Fruit fly (Drosophila melanogaster) whole organism, embryonic: ENCODE measurements around the gene CG12581.
A peak's percentile ranks its signal among the peaks of the same experiment; 100 is the strongest.

Experiments used
- ATbp ChIP-seq: fragments of 200-800 bp; sonication (Bioruptor generic); optimal IDR thresholded peaks from 2 replicates; lab custom pipeline; 2017; ENCODE audit warnings: missing biosample characterization, mild to moderate bottlenecking, missing genetic modification characterization, missing genetic modification reagents
- Asciz ChIP-seq: fragments of 200-800 bp; sonication (Bioruptor generic); optimal IDR thresholded peaks from 2 replicates; lab custom pipeline; 2017; ENCODE audit warnings: missing biosample characterization, mild to moderate bottlenecking, missing genetic modification characterization, missing genetic modification reagents
- Awh ChIP-seq: fragments of 200-800 bp; sonication (Bioruptor generic); IDR thresholded peaks from 2 replicates; pipeline ENCODE4, ENCODE4 v1.3.6; 2022; ENCODE audit warnings: missing biosample characterization, missing genetic modification characterization
- C15 ChIP-seq: fragments of 200-800 bp; sonication (Bioruptor generic); IDR thresholded peaks from 3 replicates; pipeline ENCODE4 v1.3.6; 2022; ENCODE audit warnings: missing biosample characterization, missing genetic modification characterization
- CG1024 ChIP-seq: fragments of 200-800 bp; sonication (Bioruptor generic); IDR thresholded peaks from 2 replicates; pipeline ENCODE4 v1.3.6; 2022; ENCODE audit warnings: missing biosample characterization, missing genetic modification characterization
- CG11456 ChIP-seq: fragments of 200-800 bp; sonication (Bioruptor generic); IDR thresholded peaks from 3 replicates; pipeline ENCODE4 v1.3.6; 2022; ENCODE audit warnings: missing biosample characterization, missing genetic modification characterization
- CG13424 ChIP-seq: fragments of 200-800 bp; sonication (Bioruptor generic); optimal IDR thresholded peaks from 2 replicates; lab custom pipeline; 2019; ENCODE audit warnings: missing biosample characterization, mild to moderate bottlenecking, missing genetic modification characterization, moderate library complexity
- CG15011 ChIP-seq: fragments of 200-800 bp; sonication (Bioruptor generic); optimal IDR thresholded peaks from 3 replicates; lab custom pipeline; 2018; ENCODE audit warnings: missing biosample characterization, mild to moderate bottlenecking, missing genetic modification characterization
- CG31388 ChIP-seq: fragments of 200-800 bp; sonication (Bioruptor generic); optimal IDR thresholded peaks from 2 replicates; lab custom pipeline; 2016; ENCODE audit warnings: missing biosample characterization, missing genetic modification characterization
- CG34224 ChIP-seq: fragments of 200-800 bp; sonication (Bioruptor generic); IDR thresholded peaks from 3 replicates; pipeline ENCODE4 v1.3.6; 2022; ENCODE audit warnings: missing biosample characterization, missing genetic modification characterization; ENCODE audit not compliant: partially characterized antibody
- CG4707 ChIP-seq: fragments of 200-800 bp; sonication (Bioruptor generic); optimal IDR thresholded peaks from 2 replicates; lab custom pipeline; 2018; ENCODE audit warnings: missing biosample characterization, mild to moderate bottlenecking, missing genetic modification characterization, moderate library complexity
- CG4730 ChIP-seq: fragments of 200-800 bp; sonication (Bioruptor generic); IDR thresholded peaks from 2 replicates; pipeline ENCODE4 v1.3.6; 2022; ENCODE audit warnings: missing biosample characterization, missing genetic modification characterization
- CG6175 ChIP-seq: fragments of 200-800 bp; sonication (Bioruptor generic); IDR thresholded peaks from 3 replicates; pipeline ENCODE4 v1.3.6; 2022; ENCODE audit warnings: missing biosample characterization, missing genetic modification characterization
- CG6854 ChIP-seq: fragments of 200-800 bp; sonication (Bioruptor generic); optimal IDR thresholded peaks from 3 replicates; lab custom pipeline; 2017; ENCODE audit warnings: missing biosample characterization, mild to moderate bottlenecking, missing genetic modification characterization
- CG9215 ChIP-seq: fragments of 200-800 bp; sonication (Bioruptor generic); IDR thresholded peaks from 2 replicates; pipeline ENCODE4 v1.3.6; 2022; ENCODE audit warnings: missing biosample characterization, missing genetic modification characterization
- Dek ChIP-seq: fragments of 200-800 bp; sonication (Bioruptor generic); optimal IDR thresholded peaks from 3 replicates; lab custom pipeline; 2019; ENCODE audit warnings: missing biosample characterization, mild to moderate bottlenecking, missing genetic modification characterization, moderate library complexity
- Doc2 ChIP-seq: fragments of 200-800 bp; sonication (Bioruptor generic); IDR thresholded peaks from 2 replicates; pipeline ENCODE4 v1.3.6; 2022; ENCODE audit warnings: missing biosample characterization, missing genetic modification characterization
- Dp ChIP-seq: fragments of 200-800 bp; sonication (Bioruptor generic); optimal IDR thresholded peaks from 2 replicates; lab custom pipeline; 2018; ENCODE audit warnings: missing biosample characterization, mild to moderate bottlenecking, missing genetic modification characterization, moderate library complexity
- ERR ChIP-seq: fragments of 200-800 bp; sonication (Bioruptor generic); optimal IDR thresholded peaks from 2 replicates; lab custom pipeline; 2016; ENCODE audit warnings: missing biosample characterization, missing genetic modification characterization
- Fer3 ChIP-seq: fragments of 200-800 bp; sonication (Bioruptor generic); optimal IDR thresholded peaks from 2 replicates; lab custom pipeline; 2018; ENCODE audit warnings: missing biosample characterization, mild to moderate bottlenecking, missing genetic modification characterization, moderate library complexity
- Hey ChIP-seq: fragments of 200-800 bp; sonication (Bioruptor generic); optimal IDR thresholded peaks from 3 replicates; lab custom pipeline; 2018; ENCODE audit warnings: missing biosample characterization, mild to moderate bottlenecking, missing genetic modification characterization
- HmgD ChIP-seq: fragments of 200-800 bp; sonication (Bioruptor generic); optimal IDR thresholded peaks from 3 replicates; lab custom pipeline; 2016; ENCODE audit warnings: missing biosample characterization, missing genetic modification characterization
- Jarid2 ChIP-seq: fragments of 200-800 bp; sonication (Bioruptor generic); optimal IDR thresholded peaks from 3 replicates; lab custom pipeline; 2017; ENCODE audit warnings: mild to moderate bottlenecking, missing biosample characterization, missing genetic modification reagents, missing genetic modification characterization
- Neu2 ChIP-seq: fragments of 200-800 bp; sonication (Bioruptor generic); optimal IDR thresholded peaks from 3 replicates; lab custom pipeline; 2016; ENCODE audit warnings: missing biosample characterization, missing genetic modification characterization, borderline replicate concordance
- PHDP ChIP-seq: fragments of 200-800 bp; sonication (Bioruptor generic); optimal IDR thresholded peaks from 3 replicates; lab custom pipeline; 2018; ENCODE audit warnings: missing biosample characterization, mild to moderate bottlenecking, missing genetic modification characterization, moderate library complexity
- Pdp1 ChIP-seq, 2 experiments: fragments of 200-800 bp; sonication (Bioruptor generic); optimal IDR thresholded peaks; 3 replicates each; lab custom pipeline; 2016; ENCODE audit warnings: missing biosample characterization in 2 of 2, missing genetic modification characterization in 2 of 2, mild to moderate bottlenecking in 1 of 2, moderate library complexity in 1 of 2
- Rfx ChIP-seq: fragments of 200-800 bp; sonication (Bioruptor generic); IDR thresholded peaks from 2 replicates; pipeline ENCODE4 v1.3.6; 2022; ENCODE audit warnings: missing biosample characterization, missing genetic modification characterization
- Xrp1 ChIP-seq: fragments of 200-800 bp; sonication (Bioruptor generic); IDR thresholded peaks from 2 replicates; pipeline ENCODE4 v1.3.6; 2022; ENCODE audit warnings: missing biosample characterization, missing genetic modification characterization
- bigmax ChIP-seq: fragments of 200-800 bp; sonication (Bioruptor generic); optimal IDR thresholded peaks from 2 replicates; lab custom pipeline; 2018; ENCODE audit warnings: missing biosample characterization, mild to moderate bottlenecking, missing genetic modification characterization
- cg ChIP-seq: fragments of 200-800 bp; sonication (Bioruptor generic); optimal IDR thresholded peaks from 3 replicates; lab custom pipeline; 2019; ENCODE audit warnings: missing biosample characterization, mild to moderate bottlenecking, missing genetic modification characterization, moderate library complexity
- ci ChIP-seq: fragments of 200-800 bp; sonication (Bioruptor generic); IDR thresholded peaks from 3 replicates; pipeline ENCODE4 v1.3.6; 2022; ENCODE audit warnings: missing biosample characterization, missing genetic modification characterization
- da ChIP-seq: fragments of 200-800 bp; sonication (Bioruptor generic); optimal IDR thresholded peaks from 2 replicates; lab custom pipeline; 2016; ENCODE audit warnings: missing biosample characterization, missing genetic modification characterization
- dan ChIP-seq: fragments of 200-800 bp; sonication (Bioruptor generic); IDR thresholded peaks from 2 replicates; pipeline ENCODE4 v1.3.6; 2022; ENCODE audit warnings: missing biosample characterization, missing genetic modification characterization
- dati ChIP-seq: fragments of 200-800 bp; sonication (Bioruptor generic); IDR thresholded peaks from 2 replicates; pipeline ENCODE4 v1.3.6; 2022; ENCODE audit warnings: missing biosample characterization, missing genetic modification characterization
- ham ChIP-seq: fragments of 200-800 bp; sonication (Bioruptor generic); IDR thresholded peaks from 2 replicates; pipeline ENCODE4 v1.3.6; 2022; ENCODE audit warnings: missing biosample characterization, missing genetic modification characterization
- hbn ChIP-seq: fragments of 200-800 bp; sonication (Bioruptor generic); IDR thresholded peaks from 2 replicates; pipeline ENCODE4 v1.3.6; 2022; ENCODE audit warnings: missing biosample characterization, missing genetic modification characterization; ENCODE audit not compliant: partially characterized antibody
- knrl ChIP-seq: fragments of 200-800 bp; sonication (Bioruptor generic); IDR thresholded peaks from 3 replicates; pipeline ENCODE4 v1.3.6; 2022; ENCODE audit warnings: missing biosample characterization, missing genetic modification characterization; ENCODE audit not compliant: partially characterized antibody
- lbe ChIP-seq: fragments of 200-800 bp; sonication (Bioruptor generic); optimal IDR thresholded peaks from 2 replicates; lab custom pipeline; 2016; ENCODE audit warnings: missing biosample characterization, mild to moderate bottlenecking, missing genetic modification characterization
- pho ChIP-seq: fragments of 200-800 bp; sonication (Bioruptor generic); optimal IDR thresholded peaks from 2 replicates; lab custom pipeline; 2016; ENCODE audit warnings: missing biosample characterization, missing genetic modification characterization
- pum ChIP-seq: fragments of 200-800 bp; sonication (Bioruptor generic); optimal IDR thresholded peaks from 2 replicates; lab custom pipeline; 2016; ENCODE audit warnings: missing biosample characterization, missing genetic modification characterization
- row ChIP-seq: fragments of 200-800 bp; sonication (Bioruptor generic); IDR thresholded peaks from 3 replicates; pipeline ENCODE4 v1.3.6; 2022; ENCODE audit warnings: missing biosample characterization, missing genetic modification characterization
- sens ChIP-seq: fragments of 200-800 bp; sonication (Bioruptor generic); peaks from one replicate; lab custom pipeline; 2016; ENCODE audit warnings: missing biosample characterization, missing genetic modification characterization
- slou ChIP-seq: fragments of 200-800 bp; sonication (Bioruptor generic); optimal IDR thresholded peaks from 3 replicates; lab custom pipeline; 2016; ENCODE audit warnings: missing biosample characterization, missing genetic modification characterization
- tll ChIP-seq, 2 experiments: fragments of 200-800 bp in 1 of 2; fragments of >200 bp in 1 of 2; sonication (Bioruptor generic) in 1 of 2; optimal IDR thresholded peaks; 2 replicates each; lab custom pipeline; 2017 to 2019; ENCODE audit warnings: missing biosample characterization in 2 of 2, missing genetic modification characterization in 2 of 2, mild to moderate bottlenecking in 1 of 2, moderate library complexity in 1 of 2
- toy ChIP-seq: fragments of 200-800 bp; sonication (Bioruptor generic); IDR thresholded peaks from 2 replicates; pipeline ENCODE4 v1.3.6; 2022; ENCODE audit warnings: missing biosample characterization, missing genetic modification characterization
- twi ChIP-seq: fragments of 200-800 bp; optimal IDR thresholded peaks from 2 replicates; lab custom pipeline; 2019; ENCODE audit warnings: missing biosample characterization, mild to moderate bottlenecking, missing genetic modification characterization, moderate library complexity
- unpg ChIP-seq: fragments of 200-800 bp; sonication (Bioruptor generic); optimal IDR thresholded peaks from 3 replicates; lab custom pipeline; 2018; ENCODE audit warnings: missing biosample characterization, mild to moderate bottlenecking, missing genetic modification characterization, moderate library complexity
- vvl ChIP-seq: fragments of 200-800 bp; sonication (Bioruptor generic); IDR thresholded peaks from 2 replicates; pipeline ENCODE4 v1.3.6; 2022; ENCODE audit warnings: missing biosample characterization, missing genetic modification characterization
- zf30C ChIP-seq: fragments of 200-800 bp; sonication (Bioruptor generic); optimal IDR thresholded peaks from 3 replicates; lab custom pipeline; 2018; ENCODE audit warnings: missing biosample characterization, mild to moderate bottlenecking, missing genetic modification characterization

The CG12581 gene

dm6 chr3R:4229137-4229764, 54.8 kb downstream of the CG12581 start, which contains the start of gene DhpD (continued):
- TF ChIP-seq CG15011 (GFP tag; lab: Kevin White, UChicago) = peak; percentile 51
- peak; percentile 82 for TF ChIP-seq CG11456
- peak; percentile 31 for TF ChIP-seq Dp (GFP tag; lab: Kevin White, UChicago)
- peak; percentile 57 for TF ChIP-seq pho (GFP tag; lab: Kevin White, UChicago)
- TF ChIP-seq row (GFP tag; lab: Robert Waterston, UW) = peak; percentile 88
- no peak for TF ChIP-seq Doc2 (GFP tag; lab: Robert Waterston, UW)
- TF ChIP-seq PHDP (tag; lab: Kevin White, UChicago) = peak; percentile 74
- TF ChIP-seq Awh (GFP tag; lab: Robert Waterston, UW) = peak; percentile 48
- no peak for TF ChIP-seq dan
- peak; percentile 69 for TF ChIP-seq CG9215
- TF ChIP-seq zf30C (GFP tag; lab: Kevin White, UChicago) = no peak
- peak; percentile 36; the same call in 1 of the 2 replicates for TF ChIP-seq CG4730
- TF ChIP-seq CG34224 (GFP tag; lab: Robert Waterston, UW) = peak; percentile 36; the same call in 2 of the 3 replicates
- TF ChIP-seq Asciz (GFP tag; lab: Kevin White, UChicago) = peak; percentile 59
- TF ChIP-seq hbn (GFP tag; lab: Robert Waterston, UW) = no peak
- peak; percentile 87 for TF ChIP-seq sens (GFP tag; lab: Kevin White, UChicago)
- peak; percentile 81 for TF ChIP-seq Xrp1 (GFP tag; lab: Robert Waterston, UW)
- 0 out of 3 replicates have a peak, but pooled peaks have one; percentile 21 for TF ChIP-seq C15 (GFP tag; lab: Robert Waterston, UW)
- TF ChIP-seq twi = peak; percentile 2
- peak; percentile 92 for TF ChIP-seq Rfx (GFP tag; lab: Robert Waterston, UW)
- no peak for TF ChIP-seq Neu2 (GFP tag; lab: Kevin White, UChicago)
- TF ChIP-seq dati (GFP tag; lab: Robert Waterston, UW) = 0 out of 2 replicates have a peak, but pooled peaks have one; percentile 13
- peak; percentile 79 for TF ChIP-seq Fer3 (tag; lab: Kevin White, UChicago)
- TF ChIP-seq Hey = no peak
- TF ChIP-seq slou = no peak
- peak; percentile 88 for TF ChIP-seq vvl (GFP tag; lab: Robert Waterston, UW)
- no peak for TF ChIP-seq tll (GFP tag; optimal IDR thresholded peaks at IDR 0.05; lab: Kevin White, UChicago)
- TF ChIP-seq CG6175 (GFP tag; lab: Robert Waterston, UW) = peak; percentile 32; the same call in 1 of the 3 replicates
- TF ChIP-seq lbe = peak; percentile 82
- no peak for TF ChIP-seq Dek (tag; lab: Kevin White, UChicago)
- TF ChIP-seq CG1024 (GFP tag; lab: Robert Waterston, UW) = peak; percentile 76
- TF ChIP-seq HmgD = no peak
- no peak for TF ChIP-seq ATbp (GFP tag; lab: Kevin White, UChicago)
- peak; percentile 26 for TF ChIP-seq CG31388 (GFP tag; lab: Kevin White, UChicago)
- TF ChIP-seq bigmax = no peak
- peak; percentile 36 for TF ChIP-seq pum (GFP tag; lab: Kevin White, UChicago)
- peak; percentile 67 for TF ChIP-seq unpg (GFP tag; lab: Kevin White, UChicago)
- TF ChIP-seq knrl (GFP tag; lab: Robert Waterston, UW) = peak; percentile 85
- no peak for TF ChIP-seq ERR
- TF ChIP-seq toy (GFP tag; lab: Robert Waterston, UW) = no peak
- peak; percentile 83; the same call in 2 of the 3 replicates for TF ChIP-seq ci (GFP tag; lab: Robert Waterston, UW)
- no peak for TF ChIP-seq Jarid2 (GFP tag; lab: Kevin White, UChicago)
- no peak for TF ChIP-seq cg
- no peak for TF ChIP-seq da
- peak; percentile 24 for TF ChIP-seq CG6854 (GFP tag; lab: Kevin White, UChicago)
- TF ChIP-seq ham (GFP tag; lab: Robert Waterston, UW) = no peak
- peak; percentile 76 for TF ChIP-seq CG13424 (tag; lab: Kevin White, UChicago)
- no peak for TF ChIP-seq CG4707 (GFP tag; lab: Kevin White, UChicago)
- peak; percentile 39 to 93 for TF ChIP-seq Pdp1 (GFP tag; optimal IDR thresholded peaks at IDR 0.05; lab: Kevin White, UChicago)
